Fruit fly (Drosophila melanogaster) whole organism, pupa: ENCODE data around the gene Rab14.

ENCODE experiments used
- CG10348 ChIP-seq: fragments of 200-800 bp; sonication (Bioruptor generic); IDR thresholded peaks from 2 replicates; pipeline ENCODE4 v1.3.6; 2022; ENCODE audit warnings: missing biosample characterization, missing genetic modification characterization
- CG13204 ChIP-seq: fragments of 200-800 bp; sonication (Bioruptor generic); optimal IDR thresholded peaks from 2 replicates; lab custom pipeline; 2018; ENCODE audit warnings: missing biosample characterization, mild to moderate bottlenecking, missing genetic modification characterization, moderate library complexity
- CG8159 ChIP-seq: fragments of 200-800 bp; sonication (Bioruptor generic); optimal IDR thresholded peaks from 3 replicates; lab custom pipeline; 2018; ENCODE audit warnings: missing biosample characterization, mild to moderate bottlenecking, missing genetic modification characterization, moderate library complexity
- CG9948 ChIP-seq: fragments of 200-800 bp; sonication (Bioruptor generic); optimal IDR thresholded peaks from 2 replicates; lab custom pipeline; 2018; ENCODE audit warnings: missing biosample characterization, mild to moderate bottlenecking, missing genetic modification characterization, moderate library complexity
- D1 ChIP-seq: fragments of 200-800 bp; sonication (Bioruptor generic); optimal IDR thresholded peaks from 2 replicates; lab custom pipeline; 2018; ENCODE audit warnings: missing biosample characterization, mild to moderate bottlenecking, missing genetic modification characterization, moderate library complexity
- Ets98B ChIP-seq: fragments of 200-800 bp; sonication (Bioruptor generic); IDR thresholded peaks from 2 replicates; pipeline ENCODE4 v1.3.6; 2022; ENCODE audit warnings: missing biosample characterization, missing genetic modification characterization
- Snoo ChIP-seq: fragments of 200-800 bp; sonication (Bioruptor generic); optimal IDR thresholded peaks from 3 replicates; lab custom pipeline; 2017; ENCODE audit warnings: missing biosample characterization, mild to moderate bottlenecking, missing genetic modification characterization, inconsistent platforms

DNA sequence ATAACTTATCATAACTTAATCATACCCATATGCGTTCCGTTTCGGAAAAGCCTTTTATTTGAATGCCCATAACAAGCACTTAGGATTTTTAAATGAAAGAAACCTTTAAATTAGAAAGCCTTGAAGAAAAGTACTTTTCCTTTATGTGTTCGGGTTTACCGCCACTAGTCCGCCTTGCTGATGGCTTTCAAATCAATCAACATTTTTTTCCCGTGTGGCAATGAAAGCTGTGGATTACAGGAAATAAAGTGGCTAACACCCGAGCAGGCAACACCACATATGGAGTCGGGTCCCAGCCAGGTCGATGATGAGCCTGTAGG lies 15.8 kb downstream of the Rab14 start:
- TF ChIP-seq CG10348 (no peak), Ets98B (GFP tag; lab: Robert Waterston, UW) (no peak), CG8159 (tag; lab: Kevin White, UChicago) (peak; percentile 16), Snoo (tag; lab: Kevin White, UChicago) (no peak), CG9948 (peak; percentile 34), D1 (no peak), CG13204 (no peak)
